Worm (Caenorhabditis elegans) whole organism, early embryonic: Measurements from ENCODE around the gene flp-15.

ENCODE experiments used
- B0310.2 ChIP-seq: sonication (generic microtip); optimal IDR thresholded peaks from 2 replicates; lab custom pipeline; 2016; ENCODE audit warnings: mild to moderate bottlenecking, missing genetic modification characterization, missing compliant biosample characterization
- F13C5.2 ChIP-seq: sonication (generic microtip); optimal IDR thresholded peaks from 2 replicates; lab custom pipeline; 2017; ENCODE audit warnings: mild to moderate bottlenecking, missing genetic modification characterization, inconsistent platforms, missing compliant biosample characterization
- aly-1 ChIP-seq: sonication (generic microtip); optimal IDR thresholded peaks from 2 replicates; lab custom pipeline; 2016; ENCODE audit warnings: missing genetic modification characterization, missing compliant biosample characterization
- ama-1 ChIP-seq: fragments of 150-350 bp; optimal IDR thresholded peaks from 2 replicates; lab custom pipeline; 2014
- ceh-13 ChIP-seq: fragments of 200-800 bp; sonication (Bioruptor generic); optimal IDR thresholded peaks from 2 replicates; lab custom pipeline; 2018; ENCODE audit warnings: mild to moderate bottlenecking, missing genetic modification characterization, missing compliant biosample characterization
- flt-1 ChIP-seq: fragments of 200-800 bp; sonication (Bioruptor generic); IDR thresholded peaks from 2 replicates; pipeline ENCODE4 v1.3.6; 2022; ENCODE audit warnings: missing genetic modification characterization, missing compliant biosample characterization
- hmbx-1 ChIP-seq: sonication (generic microtip); optimal IDR thresholded peaks from 2 replicates; lab custom pipeline; 2016; ENCODE audit warnings: mild to moderate bottlenecking, missing genetic modification characterization, missing compliant biosample characterization
- hnd-1 ChIP-seq: sonication (generic microtip); optimal IDR thresholded peaks from 2 replicates; lab custom pipeline; 2016; ENCODE audit warnings: missing genetic modification characterization, missing compliant biosample characterization
- pes-1 ChIP-seq: fragments of 200-800 bp; sonication (Bioruptor generic); IDR thresholded peaks from 2 replicates; pipeline ENCODE4 v1.3.6; 2022; ENCODE audit warnings: missing genetic modification reagents, missing genetic modification characterization, missing compliant biosample characterization
- scrt-1 ChIP-seq: fragments of 200-800 bp; sonication (Bioruptor generic); IDR thresholded peaks from 2 replicates; pipeline ENCODE4 v1.3.6; 2022; ENCODE audit warnings: missing genetic modification characterization, missing compliant biosample characterization
- sea-1 ChIP-seq: fragments of 200-800 bp; sonication (Bioruptor generic); conservative IDR thresholded peaks from 2 replicates; pipeline ENCODE4 v1.3.6; 2022; ENCODE audit warnings: missing genetic modification characterization, missing compliant biosample characterization
- tbx-11 ChIP-seq: fragments of 200-800 bp; sonication (Bioruptor generic); IDR thresholded peaks from 2 replicates; pipeline ENCODE4 v1.3.6; 2022; ENCODE audit warnings: missing genetic modification characterization, missing compliant biosample characterization
- tra-4 ChIP-seq: sonication (generic microtip); optimal IDR thresholded peaks from 2 replicates; lab custom pipeline; 2017; ENCODE audit warnings: missing genetic modification characterization, missing compliant biosample characterization

DNA sequence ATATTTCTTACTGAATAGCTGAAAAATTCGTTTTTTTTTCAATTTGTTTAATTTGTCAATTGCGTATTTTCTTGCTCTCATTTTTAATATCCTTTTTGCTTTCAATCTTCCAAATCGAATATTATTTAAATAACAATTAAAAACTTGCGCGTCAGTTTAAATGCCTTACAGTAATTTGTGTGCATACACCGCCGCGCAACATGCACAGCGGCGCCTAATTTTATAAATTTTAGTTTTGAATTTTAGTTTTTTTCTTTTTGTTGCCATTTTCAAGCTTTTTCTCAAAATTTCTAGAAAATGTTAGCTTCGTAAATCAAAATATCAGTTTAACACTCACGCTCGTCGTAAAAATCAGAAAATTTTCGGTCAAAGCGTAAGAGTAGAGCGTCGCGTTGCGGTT is 15.6 kb upstream of the flp-15 start:
- TF ChIP-seq aly-1 (no peak), ama-1 (no peak), scrt-1 (GFP tag; lab: Robert Waterston, UW) (no peak), F13C5.2 (tag; lab: Kevin White, UChicago) (no peak), B0310.2 (tag; lab: Kevin White, UChicago) (no peak), hnd-1 (tag; lab: Kevin White, UChicago) (no peak), tra-4 (no peak), ceh-13 (no peak), sea-1 (GFP tag; lab: Robert Waterston, UW) (no peak), pes-1 (no peak), tbx-11 (no peak), flt-1 (GFP tag; lab: Robert Waterston, UW) (no peak), hmbx-1 (no peak)
